Fruit fly (Drosophila melanogaster) whole organism: Measurements from ENCODE around the gene CG8292.

Source experiments
- CG8478 ChIP-seq: fragments of >200 bp; optimal IDR thresholded peaks from 2 replicates; lab custom pipeline; 2018; ENCODE audit warnings: inconsistent platforms
- Dll ChIP-seq: fragments of >200 bp; optimal IDR thresholded peaks from 2 replicates; lab custom pipeline; 2017
- EcR ChIP-seq, 2 experiments: fragments of >200 bp; optimal IDR thresholded peaks; 2 replicates each; lab custom pipeline; 2017; ENCODE audit warnings: missing biosample characterization in 2 of 2, missing genetic modification characterization in 2 of 2, missing genetic modification reagents in 2 of 2
- pan ChIP-seq: fragments of >200 bp; optimal IDR thresholded peaks from 2 replicates; lab custom pipeline; 2017
- psq ChIP-seq: fragments of >200 bp; optimal IDR thresholded peaks from 2 replicates; lab custom pipeline; 2017
- usp ChIP-seq: fragments of >200 bp; optimal IDR thresholded peaks from 2 replicates; lab custom pipeline; 2017; ENCODE audit warnings: missing biosample characterization, missing genetic modification characterization, mixed read lengths

DNA sequence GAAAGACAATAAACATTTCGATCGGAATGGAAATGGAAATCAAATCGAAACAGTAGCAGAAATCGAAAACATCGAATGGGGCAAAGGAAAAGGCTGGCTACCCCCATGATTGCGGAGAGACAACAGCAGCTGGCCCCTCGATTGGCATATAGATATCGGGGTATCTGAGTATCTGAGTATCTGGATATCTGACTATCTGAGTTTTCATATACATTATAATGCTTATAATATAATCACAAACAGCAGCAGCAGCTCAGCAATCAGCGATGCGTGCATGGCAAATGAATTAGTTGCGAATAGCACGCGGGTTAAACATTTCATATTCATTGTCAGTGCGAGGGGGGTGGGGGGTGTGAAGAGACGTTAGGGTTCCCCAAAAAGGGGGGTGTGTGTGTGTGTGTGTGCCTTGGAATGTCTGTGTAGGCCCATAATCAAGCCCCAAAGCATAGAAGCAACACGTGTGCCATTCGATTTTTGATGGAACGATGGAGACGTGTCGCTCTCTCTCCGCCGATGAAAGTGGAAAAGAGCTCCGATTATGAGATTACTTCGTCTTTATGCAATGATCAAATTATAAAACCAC is 47.1 kb downstream of the CG8292 start:
- no peak for TF ChIP-seq CG8478 (lab: Kevin White, UChicago)
- TF ChIP-seq usp, result no peak
- TF ChIP-seq Dll (lab: Kevin White, UChicago), result no peak
- TF ChIP-seq psq (lab: Kevin White, UChicago), result no peak
- TF ChIP-seq pan (lab: Kevin White, UChicago), result no peak
- TF ChIP-seq EcR (GFP tag; optimal IDR thresholded peaks at IDR 0.05; lab: Kevin White, UChicago), result no peak
